Worm (Caenorhabditis elegans): Measurements from ENCODE around the gene irk-1.
A peak's percentile ranks its signal among the peaks of the same experiment; 100 is the strongest.

Gene irk-1

ce11 chrX:6747906-6748356 lies 30.0 kb downstream of the irk-1 start:
- TF ChIP-seq tab-1 (GFP tag; IDR thresholded peaks at IDR 0.05) (no peak), ref-1 (GFP tag; conservative IDR thresholded peaks at IDR 0.05) (no peak), flt-1 (GFP tag; IDR thresholded peaks at IDR 0.05) (no peak), ztf-29 (GFP tag; IDR thresholded peaks at IDR 0.05) (no peak), ztf-23 (GFP tag; IDR thresholded peaks at IDR 0.05) (no peak), med-1 (GFP tag; optimal IDR thresholded peaks at IDR 0.05; ENCODE audit: insufficient read depth) (no peak), klf-2 (GFP tag; conservative IDR thresholded peaks at IDR 0.05) (no peak), cog-1 (tag; optimal IDR thresholded peaks at IDR 0.05) (no peak), T22C8.4 (GFP tag; IDR thresholded peaks at IDR 0.05) (no peak)

- no peak for TF ChIP-seq ztf-23 (GFP tag; IDR thresholded peaks at IDR 0.05)
- TF ChIP-seq tab-1 (GFP tag; IDR thresholded peaks at IDR 0.05) = no peak
- TF ChIP-seq cog-1 (tag; optimal IDR thresholded peaks at IDR 0.05) = no peak
- no peak for TF ChIP-seq ztf-29 (GFP tag; IDR thresholded peaks at IDR 0.05)
These were observed 31.1 kb downstream of the irk-1 start for ce11 chrX:6746849-6747248.

- TF ChIP-seq tab-1 (GFP tag; IDR thresholded peaks at IDR 0.05) (no peak), ref-1 (GFP tag; conservative IDR thresholded peaks at IDR 0.05) (no peak), ztf-23 (GFP tag; IDR thresholded peaks at IDR 0.05) (no peak), ztf-29 (GFP tag; IDR thresholded peaks at IDR 0.05) (no peak), med-1 (GFP tag; optimal IDR thresholded peaks at IDR 0.05; ENCODE audit: insufficient read depth) (no peak), T22C8.4 (GFP tag; IDR thresholded peaks at IDR 0.05) (no peak), klf-2 (GFP tag; conservative IDR thresholded peaks at IDR 0.05) (no peak), cog-1 (tag; optimal IDR thresholded peaks at IDR 0.05) (no peak), flt-1 (GFP tag; IDR thresholded peaks at IDR 0.05) (no peak)
These were observed 32.4 kb downstream of the irk-1 start for ce11 chrX:6745515-6745914.

- TF ChIP-seq tab-1 (GFP tag; IDR thresholded peaks at IDR 0.05) (no peak), klf-2 (GFP tag; conservative IDR thresholded peaks at IDR 0.05) (no peak), med-1 (GFP tag; optimal IDR thresholded peaks at IDR 0.05; ENCODE audit: insufficient read depth) (no peak)
These were observed 32.9 kb downstream of the irk-1 start for ce11 chrX:6744978-6745377.

- TF ChIP-seq ref-1 (GFP tag; conservative IDR thresholded peaks at IDR 0.05) (no peak), cog-1 (tag; optimal IDR thresholded peaks at IDR 0.05) (no peak), ztf-23 (GFP tag; IDR thresholded peaks at IDR 0.05) (no peak), flt-1 (GFP tag; IDR thresholded peaks at IDR 0.05) (no peak), med-1 (GFP tag; optimal IDR thresholded peaks at IDR 0.05; ENCODE audit: insufficient read depth) (no peak), T22C8.4 (GFP tag; IDR thresholded peaks at IDR 0.05) (no peak), tab-1 (GFP tag; IDR thresholded peaks at IDR 0.05) (no peak), klf-2 (GFP tag; conservative IDR thresholded peaks at IDR 0.05) (no peak), ztf-29 (GFP tag; IDR thresholded peaks at IDR 0.05) (no peak)
These were observed 33.4 kb downstream of the irk-1 start for ce11 chrX:6744537-6744936.

- TF ChIP-seq klf-2 (GFP tag; conservative IDR thresholded peaks at IDR 0.05) (no peak), cog-1 (tag; optimal IDR thresholded peaks at IDR 0.05) (peak; percentile 14)
These were observed 34.0 kb downstream of the irk-1 start for ce11 chrX:6743853-6744346.

- no peak for TF ChIP-seq med-1 (GFP tag; optimal IDR thresholded peaks at IDR 0.05; ENCODE audit: insufficient read depth)
- no peak for TF ChIP-seq tab-1 (GFP tag; IDR thresholded peaks at IDR 0.05)
- TF ChIP-seq cog-1 (tag; optimal IDR thresholded peaks at IDR 0.05) = no peak
- TF ChIP-seq ref-1 (GFP tag; conservative IDR thresholded peaks at IDR 0.05) = no peak
- no peak for TF ChIP-seq T22C8.4 (GFP tag; IDR thresholded peaks at IDR 0.05)
- TF ChIP-seq ztf-29 (GFP tag; IDR thresholded peaks at IDR 0.05) = no peak
- no peak for TF ChIP-seq klf-2 (GFP tag; conservative IDR thresholded peaks at IDR 0.05)
- no peak for TF ChIP-seq ztf-23 (GFP tag; IDR thresholded peaks at IDR 0.05)
- no peak for TF ChIP-seq flt-1 (GFP tag; IDR thresholded peaks at IDR 0.05)
These were observed 34.6 kb downstream of the irk-1 start for ce11 chrX:6743344-6743743.

ce11 chrX:6742891-6743290 lies 35.0 kb downstream of the irk-1 start:
- TF ChIP-seq med-1 (GFP tag; optimal IDR thresholded peaks at IDR 0.05; ENCODE audit: insufficient read depth) = no peak
- no peak for TF ChIP-seq ztf-23 (GFP tag; IDR thresholded peaks at IDR 0.05)
- TF ChIP-seq flt-1 (GFP tag; IDR thresholded peaks at IDR 0.05) = no peak
- no peak for TF ChIP-seq T22C8.4 (GFP tag; IDR thresholded peaks at IDR 0.05)
- TF ChIP-seq tab-1 (GFP tag; IDR thresholded peaks at IDR 0.05) = no peak
- no peak for TF ChIP-seq klf-2 (GFP tag; conservative IDR thresholded peaks at IDR 0.05)
- no peak for TF ChIP-seq cog-1 (tag; optimal IDR thresholded peaks at IDR 0.05)
- no peak for TF ChIP-seq ztf-29 (GFP tag; IDR thresholded peaks at IDR 0.05)
- no peak for TF ChIP-seq ref-1 (GFP tag; conservative IDR thresholded peaks at IDR 0.05)

- TF ChIP-seq cog-1 (tag; optimal IDR thresholded peaks at IDR 0.05) (peak; percentile 90), ztf-23 (GFP tag; IDR thresholded peaks at IDR 0.05) (no peak), ref-1 (GFP tag; conservative IDR thresholded peaks at IDR 0.05) (no peak), med-1 (GFP tag; optimal IDR thresholded peaks at IDR 0.05; ENCODE audit: insufficient read depth) (no peak), T22C8.4 (GFP tag; IDR thresholded peaks at IDR 0.05) (no peak), tab-1 (GFP tag; IDR thresholded peaks at IDR 0.05) (no peak; the same call in 1 of the 2 replicates), ztf-29 (GFP tag; IDR thresholded peaks at IDR 0.05) (peak; percentile 45; the same call in 1 of the 2 replicates), klf-2 (GFP tag; conservative IDR thresholded peaks at IDR 0.05) (no peak), flt-1 (GFP tag; IDR thresholded peaks at IDR 0.05) (peak; percentile 79)
These were observed 35.8 kb downstream of the irk-1 start, which contains the start of gene mdl-1 for ce11 chrX:6742011-6742683. mdl-1 (plus strand) TSS chrX:6742351.

ce11 chrX:6741532-6741931 lies 36.4 kb downstream of the irk-1 start:
- TF ChIP-seq cog-1 (tag; optimal IDR thresholded peaks at IDR 0.05) (no peak), ztf-29 (GFP tag; IDR thresholded peaks at IDR 0.05) (no peak), med-1 (GFP tag; optimal IDR thresholded peaks at IDR 0.05; ENCODE audit: insufficient read depth) (no peak), ztf-23 (GFP tag; IDR thresholded peaks at IDR 0.05) (no peak), tab-1 (GFP tag; IDR thresholded peaks at IDR 0.05) (no peak), ref-1 (GFP tag; conservative IDR thresholded peaks at IDR 0.05) (no peak), klf-2 (GFP tag; conservative IDR thresholded peaks at IDR 0.05) (no peak)

Measured in whole organism, midembryonic.